Fruit fly (Drosophila melanogaster): ENCODE results near the gene mRpL39.

DNA sequence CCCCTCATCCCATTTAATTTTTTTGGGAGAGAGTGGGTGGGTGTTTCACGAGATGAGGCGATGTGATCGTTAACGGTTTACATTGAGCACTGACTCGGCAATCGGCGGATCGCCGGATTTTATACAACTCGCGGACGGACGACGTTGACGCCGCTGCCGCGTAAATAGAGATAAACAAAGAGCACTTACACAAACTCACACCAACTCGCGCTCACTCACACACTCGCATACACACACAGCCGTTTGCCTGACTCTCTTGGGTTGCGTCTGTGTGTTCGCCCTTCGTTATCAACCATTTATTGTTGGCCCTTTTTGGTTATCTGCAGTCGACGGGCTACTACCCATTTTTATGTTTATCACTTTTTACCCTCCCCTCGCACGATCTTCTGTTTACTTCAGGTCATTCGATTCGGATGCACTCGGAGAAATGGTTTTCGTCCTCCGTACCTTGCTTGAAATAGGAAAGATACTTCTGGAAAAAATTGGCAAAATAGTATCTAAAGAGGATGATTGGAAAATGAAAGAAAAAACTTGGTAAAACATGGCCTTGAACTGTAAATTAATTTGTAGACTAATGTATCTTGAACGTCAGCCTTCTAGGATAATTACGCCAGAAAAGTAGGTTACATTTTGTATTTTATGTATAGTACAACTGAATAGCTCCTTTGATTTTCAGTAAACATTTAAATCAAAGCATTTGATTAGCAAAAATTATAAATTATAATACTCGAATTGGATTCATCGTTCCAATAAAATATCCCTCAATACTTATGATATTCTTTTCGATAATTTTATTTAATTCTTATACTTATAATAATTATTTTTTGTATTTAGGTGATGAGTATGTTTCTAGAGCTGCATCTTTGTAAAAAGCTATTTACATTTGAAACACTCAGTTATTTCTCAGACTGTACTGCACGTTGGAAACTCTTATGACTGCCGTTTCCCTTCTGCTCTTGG is 21.6 kb downstream of the mRpL39 start:
- TF ChIP-seq CG5204 (GFP tag; optimal IDR thresholded peaks at IDR 0.05) = no peak
- no peak for TF ChIP-seq bab1 (GFP tag; optimal IDR thresholded peaks at IDR 0.05)

Data from whole organism, adult.